Fruit fly (Drosophila melanogaster): ENCODE results near the gene CG32119.

CG32119 gene

DNA sequence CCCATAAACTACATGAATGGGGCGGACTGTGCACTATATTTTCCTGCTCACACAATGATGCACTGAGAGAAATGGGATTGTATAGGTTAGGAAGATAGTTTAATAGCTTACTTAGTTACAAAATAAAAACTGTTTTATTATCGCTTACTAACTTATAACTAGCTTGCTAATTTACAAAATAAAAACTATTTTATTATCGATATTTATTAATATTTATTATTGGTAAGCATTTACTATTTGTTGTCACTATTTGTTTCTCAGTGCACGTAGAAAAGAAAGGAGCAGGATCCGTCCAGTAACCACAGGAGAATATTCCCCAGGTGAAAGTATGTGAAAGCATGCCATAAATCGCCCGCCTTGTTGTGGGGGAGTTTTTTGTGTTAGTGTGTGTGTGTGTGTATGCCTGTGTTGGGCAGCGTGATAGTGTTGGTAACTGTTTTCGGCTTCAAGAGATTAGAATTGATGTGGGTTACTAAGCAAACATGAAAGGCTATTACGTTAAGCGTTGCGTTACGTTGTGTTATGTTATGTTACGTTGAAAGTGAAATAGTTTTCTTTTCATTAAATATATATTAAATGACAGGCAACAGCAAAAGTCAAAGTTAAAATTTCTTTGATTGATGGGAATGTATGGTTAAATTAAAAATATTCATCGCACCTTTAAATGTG, 25.0 kb downstream of the CG32119 start:
- no peak for TF ChIP-seq noc (tag; optimal IDR thresholded peaks at IDR 0.05)

DNA sequence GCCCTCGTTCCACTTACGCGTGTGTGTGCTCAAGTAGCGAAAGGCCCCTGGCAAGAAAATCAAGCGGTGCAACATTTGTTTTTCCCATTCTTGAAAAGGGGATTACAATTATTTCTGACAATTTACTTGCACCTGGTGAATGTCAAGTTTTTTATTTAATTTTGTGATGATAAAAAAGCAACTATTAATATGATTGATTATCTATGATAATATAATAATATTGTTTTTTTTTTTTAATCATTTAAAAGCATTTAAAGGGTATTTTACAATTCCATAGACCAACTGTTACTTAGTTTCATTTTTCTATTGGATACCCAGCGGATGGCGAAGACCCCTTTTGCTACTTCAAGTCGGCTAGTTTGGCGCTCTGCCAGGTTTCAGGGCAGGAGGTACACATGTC, 30.5 kb downstream of the CG32119 start:
- TF ChIP-seq noc (tag; optimal IDR thresholded peaks at IDR 0.05), result no peak

DNA sequence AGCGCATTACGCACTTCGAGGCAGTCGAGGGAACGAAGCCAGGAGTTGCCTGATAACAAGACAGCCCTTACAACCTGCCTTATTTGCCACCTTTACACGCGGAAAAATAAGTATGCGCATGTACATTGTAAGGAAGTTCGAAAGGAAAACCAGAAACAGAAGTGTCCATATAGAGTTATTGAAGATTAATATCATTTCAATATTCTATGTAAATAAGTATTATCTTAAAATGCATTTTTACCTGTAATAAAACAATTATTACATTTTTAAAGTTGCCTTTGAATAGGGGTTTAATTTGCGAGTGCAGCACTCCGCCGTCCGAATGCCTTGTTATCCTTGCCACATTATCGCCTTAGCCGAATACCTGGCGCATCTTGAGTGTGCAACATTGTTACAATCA, 31.1 kb downstream of the CG32119 start:
- TF ChIP-seq noc (tag; optimal IDR thresholded peaks at IDR 0.05), result no peak

DNA sequence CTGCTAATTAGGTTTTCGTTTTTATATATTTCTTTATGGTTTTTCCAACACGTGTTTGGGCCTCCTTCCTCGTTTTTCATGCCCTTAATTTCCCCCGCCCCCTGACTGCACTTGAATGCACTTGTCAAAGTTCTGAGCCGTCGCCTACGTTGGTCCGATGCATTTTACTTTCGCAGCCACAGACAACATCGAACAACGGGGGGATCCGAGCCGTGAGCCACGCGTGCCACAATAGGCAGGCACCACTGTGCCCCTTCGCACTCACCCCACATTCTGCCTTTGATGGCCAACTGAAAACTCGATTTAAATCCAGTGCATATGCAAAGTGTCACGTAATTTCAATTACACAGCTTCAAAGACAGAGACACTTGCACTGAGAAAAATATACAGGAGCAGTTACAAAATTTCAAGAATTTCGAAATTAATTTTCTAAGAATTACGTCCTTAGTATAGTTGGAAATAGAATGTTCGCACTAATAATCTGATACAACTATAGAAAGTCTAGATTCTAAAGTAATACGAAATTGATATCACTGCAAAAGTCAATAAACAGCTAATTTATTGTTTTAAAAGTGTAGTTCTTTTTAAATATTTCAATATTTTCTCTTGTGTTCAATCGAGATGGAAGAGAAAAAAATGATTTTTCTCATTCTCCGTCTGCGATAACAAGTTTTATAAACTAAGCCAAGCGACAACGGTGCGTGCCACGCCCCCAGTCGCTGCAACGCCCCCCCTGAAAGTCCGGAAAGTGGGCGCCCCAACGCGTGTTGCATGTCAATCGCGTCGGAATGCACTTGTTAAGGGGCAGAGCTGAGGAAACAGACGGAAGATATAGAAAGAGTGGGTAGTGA, 33.7 kb downstream of the CG32119 start:
- no peak for TF ChIP-seq noc (tag; optimal IDR thresholded peaks at IDR 0.05)

DNA sequence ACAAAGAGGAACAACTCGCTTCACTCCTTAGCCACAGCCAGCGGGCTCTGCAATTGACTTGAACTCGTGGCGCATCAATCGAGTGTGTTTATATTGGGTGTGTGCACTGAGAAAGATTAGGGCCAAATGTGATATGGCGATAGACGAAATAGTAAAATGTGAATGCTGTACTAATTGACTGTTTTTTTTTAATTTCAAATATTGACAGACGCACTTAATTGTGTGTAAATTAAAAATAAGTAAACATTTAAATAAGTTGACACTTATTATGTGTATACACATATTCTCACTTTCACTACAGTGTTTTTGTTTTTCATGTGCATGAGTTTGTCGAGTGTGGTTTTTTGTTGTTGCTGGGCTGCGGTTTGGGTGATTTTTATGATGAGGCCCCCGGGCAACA, 35.1 kb downstream of the CG32119 start:
- no peak for TF ChIP-seq noc (tag; optimal IDR thresholded peaks at IDR 0.05)

DNA sequence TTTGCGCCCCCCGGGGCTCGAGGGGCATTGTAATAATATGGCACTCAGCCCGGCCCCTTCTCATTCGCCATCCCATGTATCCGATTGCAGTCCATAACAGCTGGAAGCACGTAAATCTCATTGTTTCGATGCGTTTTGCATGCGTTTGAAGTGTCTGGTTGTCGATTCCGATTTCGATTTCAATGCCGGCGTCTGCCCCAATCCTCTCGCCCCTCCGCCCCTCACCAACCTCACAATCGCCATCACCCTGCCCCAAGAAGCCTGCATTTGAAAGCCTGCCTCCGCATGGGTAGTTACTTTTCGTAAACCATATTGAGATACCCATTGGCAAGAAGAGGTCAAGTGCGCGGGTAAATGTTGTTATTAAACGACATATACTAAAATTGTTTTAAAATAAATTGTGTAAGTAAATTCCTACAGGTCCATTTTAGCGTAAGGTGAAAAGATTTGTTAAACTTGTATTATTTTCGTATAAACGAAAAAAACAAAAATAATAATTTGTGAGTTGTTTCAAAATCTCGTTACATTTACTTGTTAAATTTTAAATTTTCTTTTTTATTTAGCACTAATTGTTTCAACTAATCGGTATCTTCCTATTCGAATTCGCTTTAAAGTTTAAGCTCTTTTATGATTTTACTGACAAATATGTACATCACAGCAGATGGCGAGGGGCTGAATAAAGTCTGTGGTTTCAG, 35.7 kb downstream of the CG32119 start:
- no peak for TF ChIP-seq noc (tag; optimal IDR thresholded peaks at IDR 0.05)

DNA sequence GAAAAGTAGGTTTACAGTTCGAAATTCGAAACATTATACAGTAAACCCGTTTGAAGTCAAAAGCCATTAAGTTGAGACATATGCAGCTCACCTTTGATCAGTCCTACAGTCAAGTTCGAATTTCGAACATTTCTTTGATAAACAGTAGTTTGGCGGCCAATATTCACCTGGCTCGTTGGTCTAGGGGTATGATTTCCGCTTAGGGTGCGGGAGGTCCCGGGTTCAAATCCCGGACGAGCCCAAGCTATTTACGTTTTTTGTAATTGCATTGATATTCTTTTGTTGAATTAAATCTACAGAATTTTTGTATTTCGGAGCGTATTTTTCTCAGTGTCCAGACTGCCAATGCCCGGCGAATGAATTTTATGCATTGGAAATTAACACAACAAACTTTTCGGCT, 36.3 kb downstream of the CG32119 start:
- no peak for TF ChIP-seq noc (tag; optimal IDR thresholded peaks at IDR 0.05)

DNA sequence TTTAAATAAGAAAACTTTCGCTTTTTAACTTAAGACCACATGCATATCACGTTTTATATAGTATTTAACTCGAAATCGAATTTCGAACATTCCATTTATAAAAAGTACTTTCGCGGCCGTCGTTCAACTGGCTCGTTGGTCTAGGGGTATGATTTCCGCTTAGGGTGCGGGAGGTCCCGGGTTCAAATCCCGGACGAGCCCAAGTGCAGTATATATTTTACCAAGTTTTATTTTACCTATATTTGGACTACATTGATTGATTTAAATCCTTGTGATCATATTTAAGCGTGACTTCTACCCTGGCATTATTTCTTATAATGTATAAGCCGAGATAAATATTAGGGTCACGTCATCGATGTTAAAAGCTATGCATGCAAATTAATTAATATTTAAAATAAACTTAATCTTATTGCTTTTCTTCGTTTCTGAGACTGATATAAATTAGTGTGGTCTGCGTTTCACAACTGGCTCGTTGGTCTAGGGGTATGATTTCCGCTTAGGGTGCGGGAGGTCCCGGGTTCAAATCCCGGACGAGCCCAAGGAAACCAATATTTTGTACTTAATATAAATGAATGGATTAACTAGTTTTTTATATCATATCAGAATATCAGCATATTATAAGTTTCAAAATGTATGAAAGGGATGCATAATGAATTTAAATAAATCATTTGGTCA, 37.3 kb downstream of the CG32119 start:
- no peak for TF ChIP-seq noc (tag; optimal IDR thresholded peaks at IDR 0.05)

DNA sequence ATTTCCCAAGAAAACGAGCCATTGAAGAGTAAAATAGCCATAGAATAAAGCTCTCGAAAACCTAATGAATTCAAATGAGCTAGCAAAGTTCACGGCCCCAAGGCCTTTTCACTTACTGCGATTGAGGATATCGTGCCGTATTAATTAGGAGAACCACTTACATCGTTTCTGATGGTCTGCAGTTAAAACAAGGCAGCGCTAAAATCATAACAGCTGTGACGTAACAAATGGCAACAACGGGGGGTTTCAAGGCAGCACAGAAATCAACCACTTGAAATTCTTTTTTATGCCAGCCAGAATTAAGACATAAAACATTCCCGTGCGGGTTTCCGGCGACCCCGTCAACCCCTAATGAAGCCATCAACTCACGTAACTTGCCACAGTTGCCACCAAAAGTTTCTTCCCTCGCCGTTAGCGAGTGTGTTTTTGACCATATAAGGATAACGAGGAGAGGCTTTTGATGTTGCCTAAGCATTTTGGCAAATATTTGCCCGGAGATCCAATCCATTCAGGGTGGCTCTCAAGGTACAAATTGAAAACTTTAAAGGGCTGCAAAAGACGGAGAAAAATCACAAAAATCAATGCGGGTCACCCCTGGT, 38.4 kb downstream of the CG32119 start:
- TF ChIP-seq noc (tag; optimal IDR thresholded peaks at IDR 0.05), result no peak

DNA sequence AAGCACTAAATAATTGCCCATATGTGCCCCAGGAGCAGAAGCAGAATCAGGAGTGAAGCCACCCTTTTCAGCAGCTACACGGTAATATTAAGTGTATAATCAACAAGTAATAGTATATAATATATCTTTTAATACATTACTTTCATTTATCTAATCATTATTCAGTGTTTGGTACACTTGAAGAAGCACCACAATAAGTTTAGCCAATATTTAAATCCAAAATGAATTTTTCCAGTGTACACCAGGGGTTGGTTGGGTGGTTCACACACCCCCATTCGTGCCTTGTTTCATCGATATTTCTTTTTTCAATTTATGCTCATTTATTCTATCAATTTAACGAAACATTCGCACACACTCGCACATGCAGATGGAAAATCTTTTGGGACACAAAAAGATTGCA, 51.0 kb downstream of the CG32119 start:
- TF ChIP-seq noc (tag; optimal IDR thresholded peaks at IDR 0.05), result no peak

All from whole organism, larva.